Fruit fly (Drosophila melanogaster) whole organism, adult: ENCODE results near the gene CG8578.

Source experiments
- CG11617 ChIP-seq: fragments of 200-800 bp; sonication (Bioruptor generic); optimal IDR thresholded peaks from 2 replicates; lab custom pipeline; 2017; ENCODE audit warnings: mild to moderate bottlenecking, missing biosample characterization, missing genetic modification reagents, missing genetic modification characterization
- CG12768 ChIP-seq: fragments of 200-800 bp; sonication (Bioruptor generic); optimal IDR thresholded peaks from 2 replicates; lab custom pipeline; 2017; ENCODE audit warnings: missing biosample characterization, missing genetic modification characterization, mild to moderate bottlenecking, moderate library complexity, missing genetic modification reagents
- CG14711 ChIP-seq: fragments of 200-800 bp; sonication (Bioruptor generic); optimal IDR thresholded peaks from 2 replicates; lab custom pipeline; 2018; ENCODE audit warnings: missing biosample characterization, mild to moderate bottlenecking, missing genetic modification characterization, moderate library complexity
- CG1620 ChIP-seq: fragments of 200-800 bp; sonication (Bioruptor generic); optimal IDR thresholded peaks from 2 replicates; lab custom pipeline; 2016; ENCODE audit warnings: missing biosample characterization, missing genetic modification characterization
- CG33017 ChIP-seq: fragments of 200-800 bp; sonication (Bioruptor generic); optimal IDR thresholded peaks from 2 replicates; lab custom pipeline; 2018; ENCODE audit warnings: missing biosample characterization, mild to moderate bottlenecking, missing genetic modification characterization, moderate library complexity
- CG5204 ChIP-seq: fragments of 200-800 bp; sonication (Bioruptor generic); optimal IDR thresholded peaks from 2 replicates; lab custom pipeline; 2016; ENCODE audit warnings: missing biosample characterization, missing genetic modification characterization
- CG7045 ChIP-seq: fragments of 200-800 bp; sonication (Bioruptor generic); optimal IDR thresholded peaks from 2 replicates; lab custom pipeline; 2017; ENCODE audit warnings: missing biosample characterization, mild to moderate bottlenecking, missing genetic modification characterization
- CG7101 ChIP-seq: fragments of 200-800 bp; sonication (Bioruptor generic); optimal IDR thresholded peaks from 2 replicates; lab custom pipeline; 2018; ENCODE audit warnings: missing biosample characterization, mild to moderate bottlenecking, missing genetic modification characterization, moderate library complexity
- Clk ChIP-seq: fragments of 200-800 bp; sonication (Bioruptor generic); optimal IDR thresholded peaks from 2 replicates; lab custom pipeline; 2017; ENCODE audit warnings: missing biosample characterization, missing genetic modification characterization
- Crg-1 ChIP-seq: fragments of 200-800 bp; sonication (Bioruptor generic); optimal IDR thresholded peaks from 2 replicates; lab custom pipeline; 2016; ENCODE audit warnings: missing biosample characterization, missing genetic modification characterization
- Hr96 ChIP-seq: fragments of 200-800 bp; sonication (Bioruptor generic); optimal IDR thresholded peaks from 2 replicates; lab custom pipeline; 2016; ENCODE audit warnings: missing biosample characterization, missing genetic modification characterization
- Mnt ChIP-seq: fragments of 200-800 bp; sonication (Bioruptor generic); optimal IDR thresholded peaks from 2 replicates; lab custom pipeline; 2016; ENCODE audit warnings: missing biosample characterization, mild to moderate bottlenecking, missing genetic modification characterization
- bab1 ChIP-seq: fragments of 200-800 bp; sonication (Bioruptor generic); optimal IDR thresholded peaks from 3 replicates; lab custom pipeline; 2019; ENCODE audit warnings: missing biosample characterization, mild to moderate bottlenecking, missing genetic modification characterization, moderate library complexity
- cic ChIP-seq: fragments of 200-800 bp; sonication (Bioruptor generic); optimal IDR thresholded peaks from 2 replicates; lab custom pipeline; 2017; ENCODE audit warnings: missing biosample characterization, mild to moderate bottlenecking, missing genetic modification characterization, moderate library complexity
- cnc ChIP-seq, 2 experiments: fragments of >200 bp; optimal IDR thresholded peaks; 2 replicates each; lab custom pipeline; 2017
- kay ChIP-seq: fragments of 200-800 bp; sonication (Bioruptor generic); peaks from one replicate; lab custom pipeline; 2016; ENCODE audit warnings: missing biosample characterization, missing genetic modification characterization, borderline replicate concordance
- ovo ChIP-seq: fragments of 200-800 bp; sonication (Bioruptor generic); optimal IDR thresholded peaks from 2 replicates; lab custom pipeline; 2016; ENCODE audit warnings: missing biosample characterization, missing genetic modification characterization
- pad ChIP-seq: fragments of 200-800 bp; sonication (Bioruptor generic); optimal IDR thresholded peaks from 3 replicates; lab custom pipeline; 2017; ENCODE audit warnings: missing biosample characterization, missing genetic modification characterization, mild to moderate bottlenecking, moderate library complexity, missing genetic modification reagents
- tj ChIP-seq: fragments of 200-800 bp; sonication (Bioruptor generic); optimal IDR thresholded peaks from 3 replicates; lab custom pipeline; 2017; ENCODE audit warnings: missing biosample characterization, mild to moderate bottlenecking, missing genetic modification characterization, moderate library complexity
- toe ChIP-seq: fragments of 200-800 bp; sonication (Bioruptor generic); optimal IDR thresholded peaks from 2 replicates; lab custom pipeline; 2016; ENCODE audit warnings: missing biosample characterization, missing genetic modification characterization

The CG8578 gene

DNA sequence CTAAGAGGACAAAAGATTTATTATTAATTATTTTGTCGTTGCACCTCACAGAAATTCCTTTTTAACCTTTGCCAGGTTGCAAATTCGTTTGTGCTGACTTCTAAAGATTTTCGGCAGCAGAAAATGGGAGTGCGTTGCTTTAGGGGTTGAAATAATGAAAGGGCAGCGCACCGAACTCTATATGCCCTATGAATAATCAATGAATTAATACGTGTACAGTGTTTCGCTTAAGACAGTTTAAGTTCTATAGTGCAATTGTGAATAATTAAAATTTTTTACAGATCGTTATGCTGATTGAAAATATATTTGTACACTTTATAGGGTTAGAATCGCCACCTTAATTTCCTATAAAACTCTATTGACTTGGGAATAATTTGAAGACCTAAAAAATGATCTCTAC lies 28.1 kb upstream of the CG8578 start:
- TF ChIP-seq cic (GFP tag; lab: Kevin White, UChicago) (no peak), CG7101 (tag; lab: Kevin White, UChicago) (no peak), ovo (GFP tag; lab: Kevin White, UChicago) (no peak), Mnt (no peak), kay (no peak), cnc (optimal IDR thresholded peaks at IDR 0.05; lab: Kevin White, UChicago) (no peak), CG14711 (tag; lab: Kevin White, UChicago) (no peak), Clk (no peak), bab1 (GFP tag; lab: Kevin White, UChicago) (no peak), CG1620 (GFP tag; lab: Kevin White, UChicago) (no peak), CG33017 (tag; lab: Kevin White, UChicago) (no peak), Hr96 (no peak), CG7045 (GFP tag; lab: Kevin White, UChicago) (no peak), toe (GFP tag; lab: Kevin White, UChicago) (no peak), tj (GFP tag; lab: Kevin White, UChicago) (no peak), CG11617 (GFP tag; lab: Kevin White, UChicago) (no peak), CG12768 (no peak), CG5204 (GFP tag; lab: Kevin White, UChicago) (no peak), Crg-1 (GFP tag; lab: Kevin White, UChicago) (no peak)

DNA sequence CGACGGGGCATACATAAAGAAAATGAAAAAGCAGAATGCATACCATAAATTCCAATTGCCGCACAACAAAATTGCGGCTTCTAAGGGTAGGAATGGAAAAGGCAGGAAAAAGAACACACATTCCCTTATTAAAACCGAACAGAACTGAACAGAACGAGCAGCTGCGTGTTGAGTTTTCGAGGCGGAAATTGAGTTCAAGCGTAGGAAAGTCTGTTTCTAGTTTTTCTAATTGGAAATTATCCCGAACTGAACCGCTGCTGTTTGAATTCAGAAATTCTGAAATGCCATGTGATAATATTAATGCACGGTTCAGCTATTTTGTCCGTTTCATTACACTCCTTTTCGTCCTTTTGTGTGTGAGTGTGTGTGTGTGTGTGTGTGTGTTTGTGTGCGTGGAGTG lies 27.4 kb upstream of the CG8578 start:
- TF ChIP-seq CG11617 (GFP tag; lab: Kevin White, UChicago), result no peak
- no peak for TF ChIP-seq kay
- TF ChIP-seq Crg-1 (GFP tag; lab: Kevin White, UChicago), result no peak
- TF ChIP-seq toe (GFP tag; lab: Kevin White, UChicago), result no peak
- no peak for TF ChIP-seq ovo (GFP tag; lab: Kevin White, UChicago)
- TF ChIP-seq CG14711 (tag; lab: Kevin White, UChicago), result no peak
- no peak for TF ChIP-seq CG7045 (GFP tag; lab: Kevin White, UChicago)
- TF ChIP-seq CG7101 (tag; lab: Kevin White, UChicago), result no peak
- TF ChIP-seq Clk, result no peak
- no peak for TF ChIP-seq CG5204 (GFP tag; lab: Kevin White, UChicago)
- no peak for TF ChIP-seq Hr96

DNA sequence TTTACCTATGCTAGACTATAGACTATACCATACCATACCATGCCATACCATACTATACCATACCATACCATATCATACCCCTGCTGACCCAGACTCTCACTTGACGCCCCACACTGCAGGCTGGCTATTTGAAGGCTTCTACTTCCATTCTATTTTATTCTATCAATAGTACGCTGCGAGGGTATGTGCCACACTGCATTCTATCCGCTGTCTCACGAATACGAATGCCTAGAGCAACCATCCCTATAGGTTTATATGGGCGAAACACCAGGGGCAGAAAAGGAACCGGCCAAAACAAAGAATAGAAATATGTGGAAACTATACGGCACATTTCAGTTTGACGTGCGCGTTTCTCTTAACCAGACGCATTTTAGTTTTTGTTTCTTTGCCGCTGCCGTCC lies 26.5 kb upstream of the CG8578 start:
- TF ChIP-seq CG14711 (tag; lab: Kevin White, UChicago), result no peak
- no peak for TF ChIP-seq CG12768
- no peak for TF ChIP-seq CG5204 (GFP tag; lab: Kevin White, UChicago)
- TF ChIP-seq tj (GFP tag; lab: Kevin White, UChicago), result no peak
- no peak for TF ChIP-seq ovo (GFP tag; lab: Kevin White, UChicago)
- TF ChIP-seq cic (GFP tag; lab: Kevin White, UChicago), result no peak
- TF ChIP-seq Mnt, result no peak
- no peak for TF ChIP-seq Clk
- TF ChIP-seq toe (GFP tag; lab: Kevin White, UChicago), result no peak
- no peak for TF ChIP-seq cnc (optimal IDR thresholded peaks at IDR 0.05; lab: Kevin White, UChicago)
- no peak for TF ChIP-seq kay
- TF ChIP-seq CG11617 (GFP tag; lab: Kevin White, UChicago), result no peak
- no peak for TF ChIP-seq CG1620 (GFP tag; lab: Kevin White, UChicago)
- TF ChIP-seq CG7101 (tag; lab: Kevin White, UChicago), result no peak
- no peak for TF ChIP-seq CG7045 (GFP tag; lab: Kevin White, UChicago)
- no peak for TF ChIP-seq bab1 (GFP tag; lab: Kevin White, UChicago)
- no peak for TF ChIP-seq pad (GFP tag; lab: Kevin White, UChicago)
- TF ChIP-seq Hr96, result no peak

DNA sequence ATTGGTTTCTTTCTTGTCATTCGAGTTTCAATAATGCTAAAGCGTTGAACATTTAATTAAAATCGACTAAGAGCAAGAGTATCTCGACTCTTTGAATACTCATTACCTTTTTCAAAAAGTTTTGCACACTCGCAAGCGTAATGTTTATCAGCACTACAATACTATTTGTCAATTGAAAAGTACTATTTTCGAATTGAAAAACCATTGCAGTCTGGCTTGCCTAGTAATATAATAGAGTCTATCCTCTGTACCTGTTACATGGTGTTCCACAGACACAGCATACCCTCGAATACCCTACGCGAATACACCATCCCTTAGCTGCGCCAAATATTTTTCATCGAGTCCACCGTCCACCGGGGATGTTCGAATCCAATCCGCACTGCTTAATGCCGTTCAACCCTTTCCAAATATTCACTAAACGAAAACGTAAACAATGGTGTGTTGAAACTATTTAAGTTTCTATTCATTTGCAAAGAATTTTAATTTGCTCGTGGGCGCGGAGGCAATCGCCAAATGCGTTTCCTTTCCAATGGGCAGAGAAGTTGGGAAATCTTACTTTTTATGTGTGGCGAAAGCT lies 25.6 kb upstream of the CG8578 start:
- TF ChIP-seq CG12768, result no peak
- TF ChIP-seq Hr96, result no peak
- TF ChIP-seq tj (GFP tag; lab: Kevin White, UChicago), result no peak
- TF ChIP-seq Mnt, result no peak
- TF ChIP-seq CG11617 (GFP tag; lab: Kevin White, UChicago), result no peak
- TF ChIP-seq Crg-1 (GFP tag; lab: Kevin White, UChicago), result no peak
- no peak for TF ChIP-seq Clk
- no peak for TF ChIP-seq CG5204 (GFP tag; lab: Kevin White, UChicago)
- no peak for TF ChIP-seq CG14711 (tag; lab: Kevin White, UChicago)
- no peak for TF ChIP-seq CG1620 (GFP tag; lab: Kevin White, UChicago)
- TF ChIP-seq CG7045 (GFP tag; lab: Kevin White, UChicago), result no peak
- TF ChIP-seq CG33017 (tag; lab: Kevin White, UChicago), result no peak
- no peak for TF ChIP-seq cic (GFP tag; lab: Kevin White, UChicago)

DNA sequence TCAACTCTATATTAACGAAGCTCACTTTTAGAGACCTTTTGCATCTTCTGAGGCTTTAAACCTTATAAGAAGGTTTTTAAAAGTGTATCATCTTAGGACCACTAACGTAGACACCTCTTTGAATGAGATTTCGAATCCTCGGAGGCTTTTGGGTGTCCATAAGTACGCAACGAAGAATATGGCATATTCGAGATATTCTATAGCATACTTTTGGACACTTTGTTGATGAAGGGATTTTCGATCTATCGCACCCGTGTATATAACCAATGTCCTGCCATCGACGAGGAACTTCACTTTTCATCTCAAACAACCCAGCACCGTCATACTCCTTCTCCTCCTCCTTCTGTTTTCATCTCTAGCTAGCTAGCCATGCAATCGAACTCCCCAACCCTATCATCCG lies 21.9 kb upstream of the CG8578 start:
- TF ChIP-seq bab1 (GFP tag; lab: Kevin White, UChicago) (no peak), Clk (no peak), CG5204 (GFP tag; lab: Kevin White, UChicago) (no peak), tj (GFP tag; lab: Kevin White, UChicago) (no peak), CG12768 (no peak), Hr96 (no peak), CG11617 (GFP tag; lab: Kevin White, UChicago) (no peak), CG14711 (tag; lab: Kevin White, UChicago) (no peak)

DNA sequence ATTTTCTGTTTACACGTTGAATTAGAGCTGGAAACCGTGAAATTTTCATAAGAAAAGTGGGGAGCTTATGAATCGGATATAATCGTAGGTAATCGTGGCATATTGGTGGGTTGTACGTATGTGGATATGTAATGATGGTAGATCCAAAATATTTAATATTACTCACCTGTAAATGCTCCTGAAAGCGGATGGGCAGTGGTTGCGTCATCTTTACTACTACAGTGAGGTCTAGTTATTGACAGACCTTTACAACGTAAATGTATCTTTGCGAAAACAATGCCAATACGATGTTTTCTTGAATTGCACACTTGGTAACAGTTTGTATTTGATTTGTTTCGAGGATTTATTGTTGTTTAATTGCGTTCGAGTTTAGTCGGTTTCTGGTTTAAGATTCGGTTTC lies 10.3 kb upstream of the CG8578 start:
- TF ChIP-seq Crg-1 (GFP tag; lab: Kevin White, UChicago), result no peak
- TF ChIP-seq cnc (optimal IDR thresholded peaks at IDR 0.05; lab: Kevin White, UChicago), result no peak
- TF ChIP-seq pad (GFP tag; lab: Kevin White, UChicago), result no peak
- TF ChIP-seq toe (GFP tag; lab: Kevin White, UChicago), result no peak
- TF ChIP-seq Clk, result no peak
- TF ChIP-seq CG33017 (tag; lab: Kevin White, UChicago), result no peak
- TF ChIP-seq CG12768, result no peak
- TF ChIP-seq CG5204 (GFP tag; lab: Kevin White, UChicago), result no peak
- TF ChIP-seq CG14711 (tag; lab: Kevin White, UChicago), result no peak
- no peak for TF ChIP-seq CG7101 (tag; lab: Kevin White, UChicago)
- no peak for TF ChIP-seq CG11617 (GFP tag; lab: Kevin White, UChicago)
- no peak for TF ChIP-seq cic (GFP tag; lab: Kevin White, UChicago)
- no peak for TF ChIP-seq Hr96
- no peak for TF ChIP-seq tj (GFP tag; lab: Kevin White, UChicago)
